Fruit fly (Drosophila melanogaster): ENCODE data around the gene CG15892.

The CG15892 gene

DNA sequence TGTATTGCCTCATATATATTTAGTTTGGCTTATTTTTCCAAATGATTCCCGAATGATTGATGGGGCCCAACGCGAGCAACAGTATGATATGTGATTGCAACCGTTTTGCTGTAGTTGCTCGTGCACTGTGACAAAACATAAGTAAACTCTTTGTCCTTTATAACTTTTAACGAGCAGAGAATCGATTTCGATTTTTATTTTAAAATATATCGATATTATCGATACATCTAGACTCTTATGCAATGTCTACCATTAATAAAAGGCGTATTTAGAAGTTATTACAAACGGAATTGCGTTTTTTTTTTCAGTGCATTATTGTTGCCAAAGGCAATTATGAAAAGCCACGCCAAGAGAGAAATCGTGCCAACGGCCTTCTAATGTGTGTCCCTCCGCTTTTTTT, 21.4 kb upstream of the CG15892 start:
- no peak for TF ChIP-seq ttk (optimal IDR thresholded peaks at IDR 0.05)
- TF ChIP-seq psq (optimal IDR thresholded peaks at IDR 0.05): no peak
- TF ChIP-seq insv (optimal IDR thresholded peaks at IDR 0.05): no peak
- no peak for TF ChIP-seq Myc (optimal IDR thresholded peaks at IDR 0.05)
- TF ChIP-seq Sin3A (optimal IDR thresholded peaks at IDR 0.05): no peak
- TF ChIP-seq h (optimal IDR thresholded peaks at IDR 0.05): no peak

dm6 chrX:6311516-6311915, 17.4 kb upstream of the CG15892 start:
- no peak for TF ChIP-seq Sin3A (optimal IDR thresholded peaks at IDR 0.05)
- no peak for TF ChIP-seq psq (optimal IDR thresholded peaks at IDR 0.05)
- TF ChIP-seq ttk (optimal IDR thresholded peaks at IDR 0.05): no peak
- no peak for TF ChIP-seq Myc (optimal IDR thresholded peaks at IDR 0.05)
- no peak for TF ChIP-seq h (optimal IDR thresholded peaks at IDR 0.05)
- TF ChIP-seq insv (optimal IDR thresholded peaks at IDR 0.05): no peak

DNA sequence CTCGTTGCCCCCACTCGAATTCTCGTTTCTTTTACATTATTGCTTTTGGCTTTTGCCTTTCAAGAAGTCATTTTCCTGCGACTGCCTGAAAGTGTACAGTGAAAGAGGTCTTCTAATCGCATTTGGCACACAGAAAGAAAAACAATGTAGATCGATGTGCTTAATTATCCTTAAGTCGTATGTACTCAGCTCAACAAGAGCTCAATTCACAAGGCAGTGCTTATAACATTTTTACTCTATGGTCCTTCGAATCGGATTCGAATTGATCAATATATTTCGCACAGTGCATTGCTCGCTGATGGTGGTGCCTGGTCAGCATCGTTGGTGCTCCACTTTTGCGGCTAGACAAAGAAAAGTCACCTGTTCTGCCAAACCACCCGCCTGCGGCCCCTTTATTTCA, 16.3 kb upstream of the CG15892 start:
- TF ChIP-seq ttk (optimal IDR thresholded peaks at IDR 0.05) (no peak), h (optimal IDR thresholded peaks at IDR 0.05) (no peak)

dm6 chrX:6308852-6309251, 14.7 kb upstream of the CG15892 start, which contains the start of gene CG15894:
TSS of gene CG15894 (plus strand) at chrX:6309212.
- TF ChIP-seq ttk (optimal IDR thresholded peaks at IDR 0.05): no peak
- no peak for TF ChIP-seq h (optimal IDR thresholded peaks at IDR 0.05)
- TF ChIP-seq insv (optimal IDR thresholded peaks at IDR 0.05): no peak
- TF ChIP-seq Sin3A (optimal IDR thresholded peaks at IDR 0.05): no peak
- no peak for TF ChIP-seq psq (optimal IDR thresholded peaks at IDR 0.05)
- no peak for TF ChIP-seq Myc (optimal IDR thresholded peaks at IDR 0.05)

- TF ChIP-seq insv (optimal IDR thresholded peaks at IDR 0.05) (no peak), ttk (optimal IDR thresholded peaks at IDR 0.05) (no peak), h (optimal IDR thresholded peaks at IDR 0.05) (no peak), psq (optimal IDR thresholded peaks at IDR 0.05) (no peak), Sin3A (optimal IDR thresholded peaks at IDR 0.05) (no peak), Myc (optimal IDR thresholded peaks at IDR 0.05) (no peak)
Measured at dm6 chrX:6305317-6305716, 11.2 kb upstream of the CG15892 start.

dm6 chrX:6304203-6304602, 10.1 kb upstream of the CG15892 start:
- TF ChIP-seq ttk (optimal IDR thresholded peaks at IDR 0.05) (no peak), Myc (optimal IDR thresholded peaks at IDR 0.05) (no peak), psq (optimal IDR thresholded peaks at IDR 0.05) (no peak), h (optimal IDR thresholded peaks at IDR 0.05) (no peak), insv (optimal IDR thresholded peaks at IDR 0.05) (no peak), Sin3A (optimal IDR thresholded peaks at IDR 0.05) (no peak)

DNA sequence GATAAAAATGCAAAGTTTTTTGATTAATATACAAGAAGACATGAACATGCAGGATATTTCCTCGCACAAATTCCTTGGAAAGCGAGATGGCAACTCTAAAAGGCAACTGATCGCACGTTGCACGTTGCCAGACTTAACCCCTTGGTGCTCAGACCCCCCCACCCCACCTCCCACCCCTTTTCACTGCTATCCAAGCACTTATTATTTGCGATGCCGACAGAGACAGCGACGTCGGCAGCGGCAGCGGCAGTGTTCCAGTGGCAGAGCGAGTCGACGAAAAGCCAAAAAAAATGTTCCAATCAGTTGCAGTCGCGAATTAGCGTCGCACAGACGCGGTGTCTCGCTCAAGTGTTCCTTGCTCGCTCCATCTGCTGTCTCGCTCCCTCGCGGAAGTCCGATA, 9.5 kb upstream of the CG15892 start, which contains the start of gene CG3823:
CG3823 (plus strand) TSS at position 301 of the 400 bp plus-strand sequence.
- TF ChIP-seq ttk (optimal IDR thresholded peaks at IDR 0.05): no peak
- no peak for TF ChIP-seq h (optimal IDR thresholded peaks at IDR 0.05)
- no peak for TF ChIP-seq Sin3A (optimal IDR thresholded peaks at IDR 0.05)
- no peak for TF ChIP-seq Myc (optimal IDR thresholded peaks at IDR 0.05)
- no peak for TF ChIP-seq psq (optimal IDR thresholded peaks at IDR 0.05)
- TF ChIP-seq insv (optimal IDR thresholded peaks at IDR 0.05): no peak

dm6 chrX:6303196-6303595, 9.1 kb upstream of the CG15892 start:
- no peak for TF ChIP-seq h (optimal IDR thresholded peaks at IDR 0.05)
- TF ChIP-seq Sin3A (optimal IDR thresholded peaks at IDR 0.05): no peak
- TF ChIP-seq Myc (optimal IDR thresholded peaks at IDR 0.05): no peak
- TF ChIP-seq psq (optimal IDR thresholded peaks at IDR 0.05): no peak
- TF ChIP-seq ttk (optimal IDR thresholded peaks at IDR 0.05): no peak
- no peak for TF ChIP-seq insv (optimal IDR thresholded peaks at IDR 0.05)

DNA sequence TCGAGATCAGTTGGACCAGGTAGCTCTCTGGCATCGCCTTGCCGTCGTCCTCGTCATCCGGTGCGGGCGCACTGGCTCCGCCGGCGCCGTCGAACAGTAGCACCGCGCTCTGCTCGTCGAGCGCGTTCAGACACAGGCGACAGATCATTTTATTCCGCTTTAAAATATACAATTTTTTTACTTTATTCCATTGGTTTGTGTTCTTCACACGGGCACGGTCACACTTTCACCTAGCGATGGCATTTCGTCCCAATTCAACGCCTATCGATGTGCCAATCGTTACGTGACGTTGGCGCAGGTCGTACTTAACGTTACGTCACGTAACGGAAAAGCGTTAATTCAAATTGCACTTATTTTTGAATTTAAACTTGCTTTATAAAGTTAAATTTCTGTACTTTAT, 6.9 kb upstream of the CG15892 start, which contains the start of gene CG12219:
CG12219 (minus strand) TSS at position 234 of the 400 bp plus-strand sequence.
- TF ChIP-seq Sin3A (optimal IDR thresholded peaks at IDR 0.05): no peak
- TF ChIP-seq psq (optimal IDR thresholded peaks at IDR 0.05): no peak
- TF ChIP-seq ttk (optimal IDR thresholded peaks at IDR 0.05): no peak
- TF ChIP-seq Myc (optimal IDR thresholded peaks at IDR 0.05): no peak
- no peak for TF ChIP-seq h (optimal IDR thresholded peaks at IDR 0.05)
- no peak for TF ChIP-seq insv (optimal IDR thresholded peaks at IDR 0.05)

dm6 chrX:6295129-6295539, 991 bp upstream of the CG15892 start, which contains the start of the genes CG15891 and CG3815:
TSS of gene CG15891 (minus strand) at chrX:6295345.
TSS of gene CG3815 (plus strand) at chrX:6295389.
- TF ChIP-seq psq (optimal IDR thresholded peaks at IDR 0.05) (no peak), Myc (optimal IDR thresholded peaks at IDR 0.05) (no peak), Sin3A (optimal IDR thresholded peaks at IDR 0.05) (no peak), insv (optimal IDR thresholded peaks at IDR 0.05) (no peak), ttk (optimal IDR thresholded peaks at IDR 0.05) (no peak), h (optimal IDR thresholded peaks at IDR 0.05) (no peak)

DNA sequence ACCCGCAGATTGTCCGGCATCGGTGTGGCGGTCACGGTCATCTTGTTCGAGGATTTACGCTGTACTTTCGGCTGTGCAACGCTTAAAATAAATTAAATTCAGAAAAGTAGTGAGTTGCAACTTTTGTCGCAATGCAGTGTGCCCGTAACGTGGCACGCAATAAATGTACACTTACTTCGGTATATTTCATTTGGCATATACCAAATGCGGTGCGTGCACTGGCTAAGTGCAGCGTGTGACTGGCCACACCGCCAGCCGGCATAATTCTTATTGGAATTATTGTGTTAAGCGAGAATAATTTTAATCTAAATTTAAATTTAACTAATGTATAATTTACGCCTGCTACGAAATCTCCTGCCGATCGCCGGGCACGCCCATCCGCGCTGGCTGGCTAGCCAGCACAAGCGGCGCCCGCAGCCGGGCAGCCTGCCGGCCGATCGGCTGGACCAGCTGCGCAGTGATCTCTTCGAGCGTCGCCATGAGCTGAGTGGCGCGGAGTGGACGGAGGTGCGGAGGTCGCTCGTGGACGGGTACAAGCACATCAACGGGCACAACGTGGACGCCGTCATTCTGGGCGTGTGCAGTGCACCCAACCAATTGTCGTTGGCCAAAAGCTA, 3.0 kb downstream of the CG15892 start, which contains the start of the genes Rpt4 and mldr:
Rpt4 (minus strand) TSS at position 163 of the 617 bp plus-strand sequence.
mldr (plus strand) TSS at position 221 of the 617 bp plus-strand sequence.
- TF ChIP-seq insv (optimal IDR thresholded peaks at IDR 0.05): peak; percentile 98
- TF ChIP-seq Myc (optimal IDR thresholded peaks at IDR 0.05): no peak
- TF ChIP-seq h (optimal IDR thresholded peaks at IDR 0.05): no peak

dm6 chrX:6287842-6288241, 6.3 kb downstream of the CG15892 start, which contains the start of the genes Top3beta and wuho:
TSS of gene Top3beta (minus strand) at chrX:6287990.
TSS of gene wuho (plus strand) at chrX:6288100.
- TF ChIP-seq Sin3A (optimal IDR thresholded peaks at IDR 0.05) (no peak), ttk (optimal IDR thresholded peaks at IDR 0.05) (no peak), Myc (optimal IDR thresholded peaks at IDR 0.05) (no peak)

DNA sequence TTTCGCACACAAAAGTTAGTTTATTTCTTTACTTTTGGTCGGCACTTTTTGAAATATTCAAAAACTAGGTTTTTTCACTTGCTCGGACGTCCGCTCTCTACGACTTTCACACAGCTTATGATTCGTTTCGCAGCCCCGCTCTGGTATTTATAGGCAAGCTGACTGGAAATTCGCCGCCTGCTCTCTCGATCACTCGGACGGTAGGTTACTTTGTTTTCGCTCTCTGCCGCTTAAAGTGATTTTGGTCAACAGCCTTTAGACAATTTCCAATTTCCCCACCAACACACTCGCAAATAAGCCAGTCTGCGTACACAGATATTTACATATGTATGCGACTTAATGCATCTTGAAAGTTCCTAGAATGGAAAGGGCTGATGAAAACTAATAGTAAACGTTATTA, 10.7 kb downstream of the CG15892 start, which contains the start of gene CG11700:
CG11700 (minus strand) TSS at position 106 of the 400 bp plus-strand sequence.
- no peak for TF ChIP-seq psq (optimal IDR thresholded peaks at IDR 0.05)
- no peak for TF ChIP-seq h (optimal IDR thresholded peaks at IDR 0.05)
- no peak for TF ChIP-seq ttk (optimal IDR thresholded peaks at IDR 0.05)
- no peak for TF ChIP-seq Myc (optimal IDR thresholded peaks at IDR 0.05)
- TF ChIP-seq insv (optimal IDR thresholded peaks at IDR 0.05): no peak
- no peak for TF ChIP-seq Sin3A (optimal IDR thresholded peaks at IDR 0.05)
